Worm (Caenorhabditis elegans) whole organism, young adult: ENCODE results near the gene F40G9.18.

ENCODE experiments used
- B0019.2 ChIP-seq: fragments of 200-800 bp; sonication (Bioruptor generic); conservative IDR thresholded peaks from 2 replicates; pipeline ENCODE4 v1.3.6; 2022; ENCODE audit warnings: missing genetic modification reagents, missing genetic modification characterization, missing compliant biosample characterization
- C17E4.6 ChIP-seq: fragments of 200-800 bp; sonication (Bioruptor generic); IDR thresholded peaks from 2 replicates; pipeline ENCODE4 v1.3.6; 2022; ENCODE audit warnings: missing genetic modification reagents, missing genetic modification characterization, missing compliant biosample characterization
- F22D6.2 ChIP-seq: sonication (generic microtip); optimal IDR thresholded peaks from 2 replicates; lab custom pipeline; 2016; ENCODE audit warnings: mild to moderate bottlenecking, missing genetic modification characterization, missing compliant biosample characterization
- F49E8.2 ChIP-seq: sonication (generic microtip); optimal IDR thresholded peaks from 3 replicates; lab custom pipeline; 2017; ENCODE audit warnings: missing genetic modification characterization, mild to moderate bottlenecking, missing compliant biosample characterization, antibody characterized with exemption, moderate library complexity; ENCODE audit not compliant: insufficient read depth
- T07F8.4 ChIP-seq: sonication (generic microtip); optimal IDR thresholded peaks from 2 replicates; lab custom pipeline; 2016; ENCODE audit warnings: mild to moderate bottlenecking, missing genetic modification characterization, moderate library complexity, missing compliant biosample characterization
- Y53G8AR.9 ChIP-seq: fragments of 200-800 bp; sonication (Bioruptor generic); conservative IDR thresholded peaks from 2 replicates; pipeline ENCODE4 v1.3.6; 2022; ENCODE audit warnings: missing genetic modification reagents, missing genetic modification characterization, missing compliant biosample characterization
- Y95B8A.8 ChIP-seq: fragments of 200-800 bp; sonication (Bioruptor generic); IDR thresholded peaks from 2 replicates; pipeline ENCODE4 v1.3.6; 2022; ENCODE audit warnings: missing genetic modification reagents, missing genetic modification characterization, missing compliant biosample characterization
- ama-1 ChIP-seq, 3 experiments: fragments of 150-350 bp in 1 of 3; sonication (generic microtip) in 2 of 3; optimal IDR thresholded peaks; 2 replicates each; lab custom pipeline; 2014 to 2018; ENCODE audit warnings: missing biosample characterization in 2 of 3, missing genetic modification characterization in 2 of 3, missing genetic modification reagents in 2 of 3
- aptf-3 ChIP-seq: fragments of 200-800 bp; sonication (Bioruptor generic); IDR thresholded peaks from 2 replicates; pipeline ENCODE4 v1.3.6; 2022; ENCODE audit warnings: missing genetic modification characterization, missing compliant biosample characterization
- attf-6 ChIP-seq: fragments of 200-800 bp; sonication (Bioruptor generic); IDR thresholded peaks from 2 replicates; pipeline ENCODE4 v1.3.6; 2022; ENCODE audit warnings: missing genetic modification reagents, missing genetic modification characterization, missing compliant biosample characterization
- bed-1 ChIP-seq: fragments of 200-800 bp; sonication (Bioruptor generic); IDR thresholded peaks from 2 replicates; pipeline ENCODE4 v1.3.6; 2022; ENCODE audit warnings: missing genetic modification reagents, missing genetic modification characterization, missing compliant biosample characterization
- cebp-2 ChIP-seq: fragments of 200-800 bp; sonication (Bioruptor generic); IDR thresholded peaks from 2 replicates; pipeline ENCODE4 v1.3.6; 2022; ENCODE audit warnings: missing genetic modification characterization, missing compliant biosample characterization
- ceh-58 ChIP-seq: fragments of 200-800 bp; sonication (Bioruptor generic); IDR thresholded peaks from 2 replicates; pipeline ENCODE4 v1.3.6; 2022; ENCODE audit warnings: missing genetic modification characterization, missing compliant biosample characterization
- die-1 ChIP-seq: sonication (generic microtip); optimal IDR thresholded peaks from 2 replicates; lab custom pipeline; 2016; ENCODE audit warnings: missing genotype, mild to moderate bottlenecking, missing genetic modification characterization, missing compliant biosample characterization
- egl-18 ChIP-seq: fragments of 200-800 bp; sonication (Bioruptor generic); IDR thresholded peaks from 2 replicates; pipeline ENCODE4 v1.3.6; 2022; ENCODE audit warnings: missing genetic modification reagents, missing genetic modification characterization, missing compliant biosample characterization
- ets-4 ChIP-seq: fragments of 200-800 bp; sonication (Bioruptor generic); optimal IDR thresholded peaks from 2 replicates; lab custom pipeline; 2018; ENCODE audit warnings: mild to moderate bottlenecking, missing genetic modification characterization, missing compliant biosample characterization
- fkh-3 ChIP-seq: sonication (generic microtip); optimal IDR thresholded peaks from 2 replicates; lab custom pipeline; 2016; ENCODE audit warnings: mild to moderate bottlenecking, missing genetic modification characterization, missing compliant biosample characterization
- gei-17 ChIP-seq: fragments of 200-800 bp; sonication (Bioruptor generic); optimal IDR thresholded peaks from 2 replicates; lab custom pipeline; 2018; ENCODE audit warnings: mild to moderate bottlenecking, missing genetic modification characterization, missing compliant biosample characterization
- hlh-12 ChIP-seq: sonication (generic microtip); optimal IDR thresholded peaks from 2 replicates; lab custom pipeline; 2016; ENCODE audit warnings: missing genetic modification characterization, missing compliant biosample characterization
- lir-1 ChIP-seq: fragments of 200-800 bp; sonication (Bioruptor generic); conservative IDR thresholded peaks from 2 replicates; pipeline ENCODE4 v1.3.6; 2022; ENCODE audit warnings: missing genetic modification reagents, missing genetic modification characterization, missing compliant biosample characterization
- lsl-1 ChIP-seq: fragments of 200-800 bp; sonication (Bioruptor generic); optimal IDR thresholded peaks from 2 replicates; lab custom pipeline; 2018; ENCODE audit warnings: mild to moderate bottlenecking, missing genetic modification characterization, moderate library complexity, missing compliant biosample characterization
- madf-3 ChIP-seq: fragments of 200-800 bp; sonication (Bioruptor generic); IDR thresholded peaks from 2 replicates; pipeline ENCODE4 v1.3.6; 2022; ENCODE audit warnings: missing genetic modification reagents, missing genetic modification characterization, missing compliant biosample characterization
- nhr-120 ChIP-seq: fragments of 200-800 bp; sonication (Bioruptor generic); IDR thresholded peaks from 2 replicates; pipeline ENCODE4 v1.3.6; 2022; ENCODE audit warnings: missing genetic modification characterization, missing compliant biosample characterization
- nhr-179 ChIP-seq: sonication (generic microtip); optimal IDR thresholded peaks from 2 replicates; lab custom pipeline; 2016; ENCODE audit warnings: mild to moderate bottlenecking, missing genetic modification characterization, missing compliant biosample characterization
- nhr-27 ChIP-seq: fragments of 200-800 bp; sonication (Bioruptor generic); optimal IDR thresholded peaks from 2 replicates; lab custom pipeline; 2018; ENCODE audit warnings: mild to moderate bottlenecking, missing genetic modification characterization, moderate library complexity, missing compliant biosample characterization
- nhr-80 ChIP-seq: sonication (generic microtip); optimal IDR thresholded peaks from 2 replicates; lab custom pipeline; 2016; ENCODE audit warnings: missing genetic modification characterization, missing compliant biosample characterization
- pha-4 ChIP-seq: fragments of 150-350 bp; sonication (generic microtip); optimal IDR thresholded peaks from 2 replicates; lab custom pipeline; 2014; ENCODE audit warnings: missing biosample characterization, missing genetic modification reagents, missing genetic modification characterization
- rec-8 ChIP-seq, 2 experiments: sonication (generic microtip); optimal IDR thresholded peaks; 2 replicates each; lab custom pipeline; 2016; ENCODE audit warnings: mild to moderate bottlenecking in 2 of 2, missing genetic modification characterization in 2 of 2, missing genetic modification reagents in 2 of 2, missing genotype in 2 of 2, missing biosample characterization in 1 of 2, missing compliant biosample characterization in 1 of 2, moderate library complexity in 1 of 2
- repo-1 ChIP-seq: sonication (generic microtip); optimal IDR thresholded peaks from 2 replicates; lab custom pipeline; 2017; ENCODE audit warnings: mild to moderate bottlenecking, missing genetic modification characterization, missing compliant biosample characterization
- sdz-38 ChIP-seq: sonication (generic microtip); optimal IDR thresholded peaks from 2 replicates; lab custom pipeline; 2016; ENCODE audit warnings: missing genotype, missing genetic modification characterization, missing compliant biosample characterization
- sea-2 ChIP-seq: fragments of 200-800 bp; sonication (Bioruptor generic); IDR thresholded peaks from 2 replicates; pipeline ENCODE4 v1.3.6; 2022; ENCODE audit warnings: missing genetic modification characterization, missing compliant biosample characterization
- unc-130 ChIP-seq: sonication (generic microtip); optimal IDR thresholded peaks from 2 replicates; lab custom pipeline; 2016; ENCODE audit warnings: missing genetic modification reagents, missing genetic modification characterization, missing compliant biosample characterization
- unc-62 ChIP-seq: fragments of 150-350 bp; optimal IDR thresholded peaks from 2 replicates; lab custom pipeline; 2014; ENCODE audit warnings: missing biosample characterization, missing genetic modification reagents, missing genetic modification characterization
- ztf-22 ChIP-seq: fragments of 200-800 bp; sonication (Bioruptor generic); optimal IDR thresholded peaks from 2 replicates; lab custom pipeline; 2018; ENCODE audit warnings: mild to moderate bottlenecking, missing genetic modification characterization, moderate library complexity, missing compliant biosample characterization

F40G9.18 gene

ce11 chrIII:147570-148076 is 21.8 kb downstream of the F40G9.18 start, which contains the start of gene sqst-5:
Gene sqst-5, minus strand, starts transcription at chrIII:147620.
- TF ChIP-seq nhr-80 (peak; percentile 69), Y53G8AR.9 (GFP tag; lab: Robert Waterston, UW) (no peak), madf-3 (GFP tag; lab: Robert Waterston, UW) (no peak)

DNA sequence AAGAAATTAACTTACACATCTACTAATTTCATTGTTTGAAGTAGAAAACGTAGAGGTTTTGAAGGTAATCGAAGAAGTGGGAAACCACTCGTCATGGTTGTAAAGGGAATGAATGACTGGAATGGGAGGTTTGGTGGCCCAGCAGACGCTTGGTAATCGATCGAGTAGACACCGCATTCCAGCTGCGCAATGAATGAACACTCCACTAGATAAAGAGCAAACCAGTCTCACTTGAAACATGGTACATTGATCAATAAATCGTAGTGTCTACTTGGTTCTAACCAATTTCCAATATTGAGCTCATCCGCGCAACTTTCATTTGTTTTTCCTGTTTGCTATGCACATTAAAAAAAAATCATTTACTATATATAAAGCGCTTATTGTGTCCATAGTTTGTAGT is 23.0 kb downstream of the F40G9.18 start, which contains the start of gene fbxb-84:
Gene fbxb-84 (minus strand): TSS at position 101 of the 400 bp plus-strand sequence.
- no peak for TF ChIP-seq attf-6 (GFP tag; lab: Robert Waterston, UW)
- TF ChIP-seq ets-4 (GFP tag; lab: Kevin White, UChicago): no peak
- TF ChIP-seq nhr-120: no peak
- no peak for TF ChIP-seq sdz-38 (tag; lab: Kevin White, UChicago)
- TF ChIP-seq die-1: no peak
- TF ChIP-seq lsl-1 (GFP tag; lab: Kevin White, UChicago): no peak
- TF ChIP-seq ama-1 (optimal IDR thresholded peaks at IDR 0.05; lab: Kevin White, UChicago): no peak
- no peak for TF ChIP-seq ama-1 (GFP tag; optimal IDR thresholded peaks at IDR 0.05; lab: Kevin White, UChicago)
- TF ChIP-seq cebp-2 (GFP tag; lab: Robert Waterston, UW): no peak
- TF ChIP-seq ztf-22 (GFP tag; lab: Kevin White, UChicago): no peak
- no peak for TF ChIP-seq unc-62
- no peak for TF ChIP-seq nhr-27 (tag; lab: Kevin White, UChicago)
- no peak for TF ChIP-seq Y95B8A.8 (GFP tag; lab: Robert Waterston, UW)
- no peak for TF ChIP-seq lir-1 (GFP tag; lab: Robert Waterston, UW)
- no peak for TF ChIP-seq gei-17 (GFP tag; lab: Kevin White, UChicago)
- no peak for TF ChIP-seq nhr-179 (tag; lab: Kevin White, UChicago)
- TF ChIP-seq B0019.2 (GFP tag; lab: Robert Waterston, UW): no peak

DNA sequence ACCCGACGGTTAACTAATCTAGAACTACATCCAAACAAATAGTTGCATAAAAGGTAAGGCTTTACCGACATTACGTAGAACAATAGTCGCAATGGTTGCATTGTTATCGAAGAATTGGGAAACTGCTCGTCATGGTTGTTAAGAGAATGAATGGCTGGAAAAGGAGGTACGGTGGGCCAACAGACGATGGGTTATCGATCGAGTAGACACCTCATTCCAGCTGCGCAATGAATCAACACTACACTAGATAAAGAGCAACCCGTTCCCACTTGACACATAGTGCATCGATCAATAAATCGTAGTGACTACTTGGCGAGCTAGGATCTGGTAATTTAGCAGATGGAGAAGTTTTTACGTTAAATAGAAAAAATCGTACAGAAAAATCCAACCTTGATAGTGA is 24.3 kb downstream of the F40G9.18 start, which contains the start of the genes T17A3.12 and fbxb-83:
Gene T17A3.12 (minus strand): TSS at position 101 of the 400 bp plus-strand sequence.
Gene fbxb-83 (minus strand): TSS at position 134 of the 400 bp plus-strand sequence.
- TF ChIP-seq unc-130 (GFP tag; lab: Kevin White, UChicago) (no peak), F22D6.2 (tag; lab: Kevin White, UChicago) (no peak), fkh-3 (no peak), repo-1 (tag; lab: Kevin White, UChicago) (no peak), sdz-38 (tag; lab: Kevin White, UChicago) (no peak), C17E4.6 (GFP tag; lab: Robert Waterston, UW) (no peak), aptf-3 (GFP tag; lab: Robert Waterston, UW) (no peak), nhr-80 (no peak), pha-4 (no peak), rec-8 (tag; optimal IDR thresholded peaks at IDR 0.05; lab: Kevin White, UChicago) (no peak), egl-18 (GFP tag; lab: Robert Waterston, UW) (no peak), bed-1 (GFP tag; lab: Robert Waterston, UW) (no peak), F49E8.2 (tag; lab: Kevin White, UChicago) (no peak), T07F8.4 (tag; lab: Kevin White, UChicago) (no peak), sea-2 (GFP tag; lab: Robert Waterston, UW) (no peak), hlh-12 (tag; lab: Kevin White, UChicago) (no peak), lsl-1 (GFP tag; lab: Kevin White, UChicago) (no peak), ceh-58 (no peak)
- TF ChIP-seq, all 124 proteins: peak for 0

DNA sequence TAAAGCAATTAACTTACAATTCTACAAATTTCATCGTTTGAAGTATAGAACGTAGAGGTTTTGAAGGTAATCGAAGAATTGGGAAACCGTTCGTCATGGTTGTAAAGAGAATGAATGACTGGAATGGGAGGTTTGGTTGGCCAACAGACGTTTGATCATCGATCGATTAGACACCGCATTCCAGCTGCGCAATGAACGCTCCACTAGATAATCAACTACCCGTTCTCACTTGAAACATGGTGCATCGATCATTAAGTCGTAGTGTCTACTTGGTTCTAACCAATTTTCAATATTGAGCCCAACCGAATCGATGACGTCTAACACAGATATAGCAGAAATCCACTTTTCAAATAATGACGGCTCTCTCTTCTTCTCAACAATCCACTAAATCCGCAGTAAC is 26.3 kb downstream of the F40G9.18 start, which contains the start of gene fbxb-82:
Gene fbxb-82 (minus strand): TSS at position 101 of the 400 bp plus-strand sequence.
- TF ChIP-seq unc-130 (GFP tag; lab: Kevin White, UChicago) (no peak), F22D6.2 (tag; lab: Kevin White, UChicago) (no peak)
